Worm (Caenorhabditis elegans) whole organism, young adult: ENCODE results near the gene C55B6.5.
A peak's percentile ranks its signal among the peaks of the same experiment; 100 is the strongest.

Experiments
- B0019.2 ChIP-seq: fragments of 200-800 bp; sonication (Bioruptor generic); conservative IDR thresholded peaks from 2 replicates; pipeline ENCODE4 v1.3.6; 2022; ENCODE audit warnings: missing genetic modification reagents, missing genetic modification characterization, missing compliant biosample characterization
- B0035.1 ChIP-seq: sonication (generic microtip); optimal IDR thresholded peaks from 2 replicates; lab custom pipeline; 2016; ENCODE audit warnings: missing genetic modification characterization, mild to moderate bottlenecking, missing compliant biosample characterization, missing genotype, missing genetic modification reagents
- B0261.1 ChIP-seq: sonication (generic microtip); optimal IDR thresholded peaks from 2 replicates; lab custom pipeline; 2016; ENCODE audit warnings: mild to moderate bottlenecking, missing genetic modification characterization, moderate library complexity, missing compliant biosample characterization
- D2030.7 ChIP-seq: fragments of 200-800 bp; sonication (Bioruptor generic); IDR thresholded peaks from 2 replicates; pipeline ENCODE4 v1.3.6; 2022; ENCODE audit warnings: missing genetic modification reagents, missing genetic modification characterization, missing compliant biosample characterization
- F39B2.1 ChIP-seq: fragments of 200-800 bp; sonication (Bioruptor generic); IDR thresholded peaks from 2 replicates; pipeline ENCODE4 v1.3.6; 2022; ENCODE audit warnings: missing genetic modification reagents, missing genetic modification characterization, missing compliant biosample characterization
- F49E8.2 ChIP-seq: sonication (generic microtip); optimal IDR thresholded peaks from 3 replicates; lab custom pipeline; 2017; ENCODE audit warnings: missing genetic modification characterization, mild to moderate bottlenecking, missing compliant biosample characterization, antibody characterized with exemption, moderate library complexity; ENCODE audit not compliant: insufficient read depth
- K11D2.4 ChIP-seq: fragments of 200-800 bp; sonication (Bioruptor generic); IDR thresholded peaks from 2 replicates; pipeline ENCODE4 v1.3.6; 2022; ENCODE audit warnings: missing genetic modification reagents, missing genetic modification characterization, missing compliant biosample characterization
- T26A5.8 ChIP-seq: sonication (generic microtip); optimal IDR thresholded peaks from 2 replicates; lab custom pipeline; 2016; ENCODE audit warnings: missing genetic modification characterization, missing compliant biosample characterization
- Y53G8AR.9 ChIP-seq: fragments of 200-800 bp; sonication (Bioruptor generic); conservative IDR thresholded peaks from 2 replicates; pipeline ENCODE4 v1.3.6; 2022; ENCODE audit warnings: missing genetic modification reagents, missing genetic modification characterization, missing compliant biosample characterization
- Y56A3A.18 ChIP-seq: fragments of 200-800 bp; sonication (Bioruptor generic); IDR thresholded peaks from 2 replicates; pipeline ENCODE4 v1.3.6; 2022; ENCODE audit warnings: missing genetic modification reagents, missing genetic modification characterization, missing compliant biosample characterization
- Y95B8A.8 ChIP-seq: fragments of 200-800 bp; sonication (Bioruptor generic); IDR thresholded peaks from 2 replicates; pipeline ENCODE4 v1.3.6; 2022; ENCODE audit warnings: missing genetic modification reagents, missing genetic modification characterization, missing compliant biosample characterization
- ZK185.1 ChIP-seq: sonication (generic microtip); optimal IDR thresholded peaks from 2 replicates; lab custom pipeline; 2016; ENCODE audit warnings: mild to moderate bottlenecking, missing genetic modification characterization, missing compliant biosample characterization; ENCODE audit not compliant: poor library complexity, severe bottlenecking
- akir-1 ChIP-seq: fragments of 200-800 bp; sonication (Bioruptor generic); optimal IDR thresholded peaks from 2 replicates; lab custom pipeline; 2018; ENCODE audit warnings: mild to moderate bottlenecking, missing genetic modification characterization, moderate library complexity, missing compliant biosample characterization
- ama-1 ChIP-seq, 3 experiments: fragments of 150-350 bp in 1 of 3; sonication (generic microtip) in 2 of 3; optimal IDR thresholded peaks; 2 replicates each; lab custom pipeline; 2014 to 2018; ENCODE audit warnings: missing biosample characterization in 2 of 3, missing genetic modification characterization in 2 of 3, missing genetic modification reagents in 2 of 3
- atf-7 ChIP-seq: sonication (generic microtip); optimal IDR thresholded peaks from 2 replicates; lab custom pipeline; 2017; ENCODE audit warnings: mild to moderate bottlenecking, missing genetic modification characterization, missing compliant biosample characterization
- attf-3 ChIP-seq: fragments of 200-800 bp; sonication (Bioruptor generic); conservative IDR thresholded peaks from 2 replicates; pipeline ENCODE4 v1.3.6; 2022; ENCODE audit warnings: missing genetic modification reagents, missing genetic modification characterization, missing compliant biosample characterization
- attf-5 ChIP-seq: fragments of 200-800 bp; sonication (Bioruptor generic); optimal IDR thresholded peaks from 2 replicates; lab custom pipeline; 2018; ENCODE audit warnings: mild to moderate bottlenecking, missing genetic modification characterization, missing compliant biosample characterization
- attf-6 ChIP-seq: fragments of 200-800 bp; sonication (Bioruptor generic); IDR thresholded peaks from 2 replicates; pipeline ENCODE4 v1.3.6; 2022; ENCODE audit warnings: missing genetic modification reagents, missing genetic modification characterization, missing compliant biosample characterization
- bed-2 ChIP-seq: fragments of 200-800 bp; sonication (Bioruptor generic); IDR thresholded peaks from 2 replicates; pipeline ENCODE4 v1.3.6; 2022; ENCODE audit warnings: missing genetic modification reagents, missing genetic modification characterization, missing compliant biosample characterization
- ceh-100 ChIP-seq: fragments of 200-800 bp; sonication (Bioruptor generic); IDR thresholded peaks from 2 replicates; pipeline ENCODE4 v1.3.6; 2022; ENCODE audit warnings: missing genetic modification reagents, missing genetic modification characterization, missing compliant biosample characterization
- ceh-58 ChIP-seq: fragments of 200-800 bp; sonication (Bioruptor generic); IDR thresholded peaks from 2 replicates; pipeline ENCODE4 v1.3.6; 2022; ENCODE audit warnings: missing genetic modification characterization, missing compliant biosample characterization
- ceh-79 ChIP-seq: sonication (generic microtip); optimal IDR thresholded peaks from 2 replicates; lab custom pipeline; 2017; ENCODE audit warnings: mild to moderate bottlenecking, missing genetic modification characterization, missing compliant biosample characterization
- ceh-91 ChIP-seq: fragments of 200-800 bp; sonication (Bioruptor generic); IDR thresholded peaks from 2 replicates; pipeline ENCODE4 v1.3.6; 2022; ENCODE audit warnings: missing genetic modification reagents, missing genetic modification characterization, missing compliant biosample characterization
- chd-7 ChIP-seq: sonication (generic microtip); optimal IDR thresholded peaks from 2 replicates; lab custom pipeline; 2016; ENCODE audit warnings: mild to moderate bottlenecking, missing genetic modification characterization, moderate library complexity, missing compliant biosample characterization
- egrh-3 ChIP-seq: fragments of 200-800 bp; sonication (Bioruptor generic); IDR thresholded peaks from 2 replicates; pipeline ENCODE4 v1.3.6; 2022; ENCODE audit warnings: missing genetic modification reagents, missing genetic modification characterization, missing compliant biosample characterization
- ekl-4 ChIP-seq: fragments of 200-800 bp; sonication (Bioruptor generic); IDR thresholded peaks from 2 replicates; pipeline ENCODE4 v1.3.6; 2022; ENCODE audit warnings: missing genetic modification reagents, missing genetic modification characterization, missing compliant biosample characterization
- gei-17 ChIP-seq: fragments of 200-800 bp; sonication (Bioruptor generic); optimal IDR thresholded peaks from 2 replicates; lab custom pipeline; 2018; ENCODE audit warnings: mild to moderate bottlenecking, missing genetic modification characterization, missing compliant biosample characterization
- hmg-1.2 ChIP-seq: fragments of 200-800 bp; sonication (Bioruptor generic); IDR thresholded peaks from 2 replicates; pipeline ENCODE4 v1.3.6; 2022; ENCODE audit warnings: missing genetic modification reagents, missing genetic modification characterization, missing compliant biosample characterization
- hmg-20 ChIP-seq: fragments of 200-800 bp; sonication (Bioruptor generic); IDR thresholded peaks from 2 replicates; pipeline ENCODE4 v1.3.6; 2022; ENCODE audit warnings: missing genetic modification reagents, missing genetic modification characterization, missing compliant biosample characterization
- lin-26 ChIP-seq: fragments of 200-800 bp; sonication (Bioruptor generic); IDR thresholded peaks from 2 replicates; pipeline ENCODE4 v1.3.6; 2022; ENCODE audit warnings: missing genetic modification reagents, missing genetic modification characterization, missing compliant biosample characterization
- lin-35 ChIP-seq, 3 experiments: fragments of 150-350 bp in 2 of 3; sonication (generic microtip) in 1 of 3; optimal IDR thresholded peaks; 2 replicates each; lab custom pipeline; 2014 to 2018; ENCODE audit warnings: missing biosample characterization in 3 of 3, missing genetic modification characterization in 3 of 3, missing genetic modification reagents in 3 of 3
- lir-1 ChIP-seq: fragments of 200-800 bp; sonication (Bioruptor generic); conservative IDR thresholded peaks from 2 replicates; pipeline ENCODE4 v1.3.6; 2022; ENCODE audit warnings: missing genetic modification reagents, missing genetic modification characterization, missing compliant biosample characterization
- lsy-27 ChIP-seq: sonication (generic microtip); optimal IDR thresholded peaks from 2 replicates; lab custom pipeline; 2017; ENCODE audit warnings: missing genetic modification characterization, mild to moderate bottlenecking, missing compliant biosample characterization, antibody characterized with exemption, missing genotype, borderline replicate concordance; ENCODE audit not compliant: insufficient read depth
- madf-10 ChIP-seq: sonication (generic microtip); optimal IDR thresholded peaks from 2 replicates; lab custom pipeline; 2016; ENCODE audit warnings: mild to moderate bottlenecking, missing genetic modification characterization, missing compliant biosample characterization
- nfya-1 ChIP-seq: sonication (generic microtip); optimal IDR thresholded peaks from 2 replicates; lab custom pipeline; 2017; ENCODE audit warnings: antibody characterized with exemption, missing compliant biosample characterization, missing genetic modification characterization, borderline replicate concordance; ENCODE audit not compliant: insufficient read depth
- nfyb-1 ChIP-seq: fragments of 200-800 bp; sonication (Bioruptor generic); IDR thresholded peaks from 2 replicates; pipeline ENCODE4 v1.3.6; 2022; ENCODE audit warnings: missing genetic modification reagents, missing genetic modification characterization, missing compliant biosample characterization
- nhr-80 ChIP-seq: sonication (generic microtip); optimal IDR thresholded peaks from 2 replicates; lab custom pipeline; 2016; ENCODE audit warnings: missing genetic modification characterization, missing compliant biosample characterization
- nhr-90 ChIP-seq: sonication (generic microtip); optimal IDR thresholded peaks from 2 replicates; lab custom pipeline; 2016; ENCODE audit warnings: missing genotype, mild to moderate bottlenecking, missing genetic modification characterization, missing compliant biosample characterization
- pbrm-1 ChIP-seq: fragments of 200-800 bp; sonication (Bioruptor generic); IDR thresholded peaks from 2 replicates; pipeline ENCODE4 v1.3.6; 2022; ENCODE audit warnings: missing genetic modification reagents, missing genetic modification characterization, missing compliant biosample characterization
- snpc-1.1 ChIP-seq: sonication (generic microtip); optimal IDR thresholded peaks from 2 replicates; lab custom pipeline; 2017; ENCODE audit warnings: missing genetic modification characterization, mild to moderate bottlenecking, missing compliant biosample characterization, antibody characterized with exemption, moderate library complexity, missing genotype, missing genetic modification reagents; ENCODE audit not compliant: insufficient read depth
- snpc-4 ChIP-seq, 5 experiments: fragments of 150-350 bp in 1 of 5; sonication (generic microtip) in 4 of 5; optimal IDR thresholded peaks; 2 replicates each; lab custom pipeline; 2014 to 2018; ENCODE audit warnings: missing genetic modification characterization in 5 of 5, missing biosample characterization in 3 of 5, antibody characterized with exemption in 2 of 5, mild to moderate bottlenecking in 2 of 5, missing compliant biosample characterization in 2 of 5, missing genotype in 2 of 5, moderate library complexity in 2 of 5, missing genetic modification reagents in 1 of 5
- tbp1 ChIP-seq: fragments of 200-800 bp; sonication (Bioruptor generic); optimal IDR thresholded peaks from 2 replicates; lab custom pipeline; 2018; ENCODE audit warnings: mild to moderate bottlenecking, missing genetic modification characterization, missing compliant biosample characterization
- unc-62 ChIP-seq: fragments of 150-350 bp; optimal IDR thresholded peaks from 2 replicates; lab custom pipeline; 2014; ENCODE audit warnings: missing biosample characterization, missing genetic modification reagents, missing genetic modification characterization
- zfh-2 ChIP-seq: fragments of 200-800 bp; sonication (Bioruptor generic); conservative IDR thresholded peaks from 2 replicates; pipeline ENCODE4 v1.3.6; 2022; ENCODE audit warnings: missing genetic modification reagents, missing genetic modification characterization, missing compliant biosample characterization
- ztf-18 ChIP-seq: sonication (generic microtip); optimal IDR thresholded peaks from 2 replicates; lab custom pipeline; 2016; ENCODE audit warnings: missing genotype, mild to moderate bottlenecking, missing genetic modification characterization, missing compliant biosample characterization
- ztf-26 ChIP-seq: sonication (generic microtip); optimal IDR thresholded peaks from 2 replicates; lab custom pipeline; 2017; ENCODE audit warnings: missing genetic modification characterization, missing compliant biosample characterization
- ztf-3 ChIP-seq: fragments of 200-800 bp; sonication (Bioruptor generic); optimal IDR thresholded peaks from 2 replicates; lab custom pipeline; 2018; ENCODE audit warnings: mild to moderate bottlenecking, missing genetic modification characterization, missing compliant biosample characterization

The C55B6.5 gene

DNA sequence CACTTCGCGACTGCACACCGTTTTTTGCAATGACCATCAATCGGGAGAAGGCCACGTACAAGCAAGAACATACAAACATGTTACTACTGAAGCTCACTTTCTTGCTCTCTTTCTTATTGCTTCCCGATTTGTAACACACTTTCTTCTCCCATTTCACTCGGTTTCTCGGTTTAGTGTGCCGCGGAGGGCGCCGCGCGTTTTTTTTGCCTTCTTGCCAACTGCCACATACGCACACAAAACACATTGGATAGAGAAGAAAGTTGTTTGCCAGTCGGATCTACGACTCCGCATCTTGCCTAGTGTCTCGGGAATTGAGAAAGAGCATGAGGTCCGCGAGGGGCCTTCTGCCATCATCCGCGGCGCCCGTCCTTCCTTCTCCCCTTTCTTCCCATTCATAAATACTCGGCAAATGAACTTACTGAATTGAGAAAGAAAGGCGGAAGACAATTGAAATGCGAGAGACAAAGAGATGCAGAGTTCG lies 29.7 kb upstream of the C55B6.5 start (continued):
- TF ChIP-seq K11D2.4 (GFP tag; lab: Robert Waterston, UW) (0 out of 2 replicates have a peak, but pooled peaks have one; percentile 29), gei-17 (GFP tag; lab: Kevin White, UChicago) (no peak), ceh-79 (no peak), snpc-4 (GFP tag; optimal IDR thresholded peaks at IDR 0.05; lab: Kevin White, UChicago) (no peak), snpc-4 (tag; optimal IDR thresholded peaks at IDR 0.05; lab: Kevin White, UChicago) (no peak), egrh-3 (GFP tag; lab: Robert Waterston, UW) (no peak), T26A5.8 (tag; lab: Kevin White, UChicago) (no peak), ceh-91 (GFP tag; lab: Robert Waterston, UW) (no peak), ceh-100 (GFP tag; lab: Robert Waterston, UW) (no peak), Y53G8AR.9 (GFP tag; lab: Robert Waterston, UW) (no peak), nfyb-1 (GFP tag; lab: Robert Waterston, UW) (no peak), zfh-2 (GFP tag; lab: Robert Waterston, UW) (peak; percentile 93), D2030.7 (GFP tag; lab: Robert Waterston, UW) (no peak), nfya-1 (tag; lab: Kevin White, UChicago) (no peak), pbrm-1 (no peak), ztf-26 (tag; lab: Kevin White, UChicago) (no peak), ztf-18 (tag; lab: Kevin White, UChicago) (no peak), ceh-58 (GFP tag; lab: Robert Waterston, UW) (no peak), ZK185.1 (no peak), B0019.2 (GFP tag; lab: Robert Waterston, UW) (no peak), nhr-80 (tag; lab: Kevin White, UChicago) (peak; percentile 84), snpc-1.1 (no peak), ztf-3 (GFP tag; lab: Kevin White, UChicago) (no peak), lin-26 (no peak), bed-2 (no peak), chd-7 (tag; lab: Kevin White, UChicago) (no peak), F39B2.1 (GFP tag; lab: Robert Waterston, UW) (no peak), Y56A3A.18 (GFP tag; lab: Robert Waterston, UW) (no peak), Y95B8A.8 (GFP tag; lab: Robert Waterston, UW) (no peak), ekl-4 (GFP tag; lab: Robert Waterston, UW) (no peak), lin-35 (GFP tag; optimal IDR thresholded peaks at IDR 0.05; lab: Kevin White, UChicago) (peak in 1 of 3 experiments; percentile 26), attf-6 (no peak), ama-1 (optimal IDR thresholded peaks at IDR 0.05; lab: Kevin White, UChicago) (no peak), ama-1 (GFP tag; optimal IDR thresholded peaks at IDR 0.05; lab: Kevin White, UChicago) (no peak), unc-62 (GFP tag; lab: Kevin White, UChicago) (no peak), atf-7 (tag; lab: Kevin White, UChicago) (no peak), nhr-90 (no peak), hmg-1.2 (GFP tag; lab: Robert Waterston, UW) (no peak), attf-3 (GFP tag; lab: Robert Waterston, UW) (no peak), madf-10 (tag; lab: Kevin White, UChicago) (peak; percentile 48), B0035.1 (no peak), attf-5 (GFP tag; lab: Kevin White, UChicago) (no peak), tbp1 (GFP tag; lab: Kevin White, UChicago) (no peak), lir-1 (GFP tag; lab: Robert Waterston, UW) (no peak), hmg-20 (GFP tag; lab: Robert Waterston, UW) (no peak), lsy-27 (tag; lab: Kevin White, UChicago) (no peak), B0261.1 (tag; lab: Kevin White, UChicago) (no peak), akir-1 (GFP tag; lab: Kevin White, UChicago) (no peak), F49E8.2 (no peak)
